Fruit fly (Drosophila melanogaster) S2 (cell line): ENCODE data around the gene CecA1.

Source experiments
- CG8478 ChIP-seq: fragments of >200 bp; optimal IDR thresholded peaks from 2 replicates; lab custom pipeline; 2018
- CTCF ChIP-seq, 2 experiments: fragments of >200 bp; optimal IDR thresholded peaks; 2 replicates each; lab custom pipeline; 2018

DNA sequence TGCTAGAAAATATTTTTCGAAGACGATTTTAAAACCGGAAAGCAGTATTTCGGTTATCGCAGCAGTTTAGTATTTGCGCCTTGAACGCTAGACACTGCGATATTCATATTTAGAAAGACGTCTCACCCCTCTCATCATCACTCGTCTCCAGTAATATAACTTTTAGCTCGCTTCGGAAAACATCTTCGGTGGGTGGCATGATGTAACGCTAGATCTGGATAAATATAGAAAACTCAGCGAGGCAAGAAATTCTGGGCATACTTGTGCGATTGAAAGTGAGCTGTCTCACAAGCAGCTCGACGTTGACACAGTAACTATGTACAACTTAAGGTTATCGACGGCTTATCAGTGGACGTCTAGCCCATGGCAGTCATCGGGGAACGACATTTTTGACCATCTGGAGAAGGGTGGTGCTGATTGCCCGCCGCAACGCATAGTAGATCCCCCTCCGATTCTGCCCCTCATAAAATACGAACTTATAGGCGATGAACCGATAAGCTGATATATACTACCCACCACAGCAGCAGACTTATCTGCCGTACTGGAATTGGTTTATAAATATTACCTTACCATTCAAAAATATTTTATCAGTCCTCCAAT lies 6.6 kb upstream of the CecA1 start:
- TF ChIP-seq CG8478 (lab: Kevin White, UChicago) (no peak), CTCF (optimal IDR thresholded peaks at IDR 0.05; lab: Kevin White, UChicago) (no peak)
